Fruit fly (Drosophila melanogaster): ENCODE results near the gene CG34299.

Gene CG34299

DNA sequence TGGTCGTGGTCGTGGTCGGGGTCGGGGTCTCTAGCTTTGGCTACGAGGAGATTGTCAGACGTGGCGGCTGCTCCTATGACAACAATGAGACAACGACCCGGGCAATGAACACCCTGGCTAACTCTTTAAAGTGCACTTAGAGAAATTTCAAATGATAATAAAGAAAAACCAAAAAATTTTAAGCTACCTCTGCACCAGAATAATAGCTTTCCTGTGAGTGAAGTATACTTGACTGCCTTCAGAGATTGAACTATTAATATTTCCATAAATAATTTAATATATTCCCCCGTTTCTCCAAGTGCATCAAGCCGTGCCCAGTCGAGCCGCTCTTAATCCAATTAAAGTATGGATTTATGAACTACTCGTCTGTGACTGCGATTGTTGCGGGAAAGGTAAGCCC, 14.3 kb downstream of the CG34299 start:
- TF ChIP-seq row (GFP tag; IDR thresholded peaks at IDR 0.05) (peak; percentile 66), CG10147 (GFP tag; optimal IDR thresholded peaks at IDR 0.05) (no peak), CG17568 (GFP tag; optimal IDR thresholded peaks at IDR 0.05) (no peak), CG2202 (tag; optimal IDR thresholded peaks at IDR 0.05) (peak; percentile 24), zfh1 (GFP tag; IDR thresholded peaks at IDR 0.05) (peak; percentile 80), dati (GFP tag; IDR thresholded peaks at IDR 0.05) (no peak), ci (GFP tag; IDR thresholded peaks at IDR 0.05) (peak; percentile 64; the same call in 2 of the 3 replicates), CG10366 (GFP tag; IDR thresholded peaks at IDR 0.05) (no peak), gcm2 (GFP tag; optimal IDR thresholded peaks at IDR 0.05) (no peak), sisA (GFP tag; IDR thresholded peaks at IDR 0.05) (peak; percentile 39; the same call in 1 of the 2 replicates), Rfx (GFP tag; IDR thresholded peaks at IDR 0.05) (no peak), CG10267 (tag; optimal IDR thresholded peaks at IDR 0.05) (peak; percentile 18), CG15269 (tag; optimal IDR thresholded peaks at IDR 0.05) (peak; percentile 4), Xbp1 (GFP tag; optimal IDR thresholded peaks at IDR 0.05) (peak; percentile 27), Neu2 (GFP tag; optimal IDR thresholded peaks at IDR 0.05; ENCODE audit: borderline replicate concordance) (no peak), CoRest (tag; optimal IDR thresholded peaks at IDR 0.05) (peak; percentile 41), zen (tag; optimal IDR thresholded peaks at IDR 0.05) (peak; percentile 25), sr (GFP tag; IDR thresholded peaks at IDR 0.05) (no peak), sc (optimal IDR thresholded peaks at IDR 0.05) (no peak), sc (GFP tag; optimal IDR thresholded peaks at IDR 0.05) (peak; percentile 23), CG13287 (GFP tag; IDR thresholded peaks at IDR 0.05; ENCODE audit: partially characterized antibody) (no peak), corto (GFP tag; optimal IDR thresholded peaks at IDR 0.05) (peak; percentile 10), CHES-1-like (GFP tag; optimal IDR thresholded peaks at IDR 0.05) (no peak), CG4730 (GFP tag; IDR thresholded peaks at IDR 0.05) (peak; percentile 32; the same call in 1 of the 2 replicates), CG5245 (GFP tag; optimal IDR thresholded peaks at IDR 0.05) (no peak), CG6813 (GFP tag; optimal IDR thresholded peaks at IDR 0.05) (no peak), tap (tag; optimal IDR thresholded peaks at IDR 0.05) (no peak), hb (GFP tag; IDR thresholded peaks at IDR 0.05; ENCODE audit: partially characterized antibody) (no peak), pzg (GFP tag; optimal IDR thresholded peaks at IDR 0.05) (no peak), onecut (GFP tag; IDR thresholded peaks at IDR 0.05) (0 out of 2 replicates have a peak, but pooled peaks have one; percentile 24), CG2116 (GFP tag; optimal IDR thresholded peaks at IDR 0.05) (no peak), dysf (GFP tag; IDR thresholded peaks at IDR 0.05) (peak; percentile 43; the same call in 1 of the 3 replicates), CG4328 (GFP tag; optimal IDR thresholded peaks at IDR 0.05) (no peak), peb (GFP tag; IDR thresholded peaks at IDR 0.05) (0 out of 2 replicates have a peak, but pooled peaks have one; percentile 23), Ssrp (tag; optimal IDR thresholded peaks at IDR 0.05) (peak; percentile 21), CG14441 (GFP tag; IDR thresholded peaks at IDR 0.05) (no peak), oc (tag; optimal IDR thresholded peaks at IDR 0.05) (peak; percentile 76), ken (GFP tag; IDR thresholded peaks at IDR 0.05) (0 out of 3 replicates have a peak, but pooled peaks have one; percentile 42), mam (GFP tag; optimal IDR thresholded peaks at IDR 0.05) (no peak), zen2 (GFP tag; IDR thresholded peaks at IDR 0.05; ENCODE audit: partially characterized antibody) (no peak), seq (GFP tag; IDR thresholded peaks at IDR 0.05) (no peak), slou (GFP tag; optimal IDR thresholded peaks at IDR 0.05) (no peak), Nf-YB (GFP tag; optimal IDR thresholded peaks at IDR 0.05) (peak; percentile 14), CG11085 (GFP tag; IDR thresholded peaks at IDR 0.05) (no peak), Nf-YC (tag; optimal IDR thresholded peaks at IDR 0.05) (no peak), vfl (GFP tag; optimal IDR thresholded peaks at IDR 0.05) (no peak), CG3407 (GFP tag; optimal IDR thresholded peaks at IDR 0.05) (peak; percentile 10), da (GFP tag; optimal IDR thresholded peaks at IDR 0.05) (no peak), Chrac-16 (GFP tag; optimal IDR thresholded peaks at IDR 0.05) (peak; percentile 35), sens (GFP tag) (peak; percentile 94), PHDP (tag; optimal IDR thresholded peaks at IDR 0.05) (no peak)

All from whole organism, embryonic.